Worm (Caenorhabditis elegans): Measurements from ENCODE around the gene emc-5.

The emc-5 gene

ce11 chrII:11473525-11474181 lies 22.9 kb upstream of the emc-5 start, which contains the start of the genes metl-1 and W02B12.11:
Gene metl-1 (minus strand): TSS chrII:11473575.
Gene W02B12.11 (plus strand): TSS chrII:11473861.
- TF ChIP-seq Y53F4B.3 (GFP tag; IDR thresholded peaks at IDR 0.05) (no peak), C17E4.6 (GFP tag; IDR thresholded peaks at IDR 0.05) (peak; percentile 67; the same call in 1 of the 2 replicates), F39B2.1 (GFP tag; IDR thresholded peaks at IDR 0.05) (no peak), dox-1 (GFP tag; IDR thresholded peaks at IDR 0.05) (peak; percentile 89), lin-40 (tag; optimal IDR thresholded peaks at IDR 0.05) (peak; percentile 88), ccch-3 (GFP tag; optimal IDR thresholded peaks at IDR 0.05) (no peak), ceh-58 (GFP tag; IDR thresholded peaks at IDR 0.05) (no peak), tbx-9 (tag; optimal IDR thresholded peaks at IDR 0.05; ENCODE audit: borderline replicate concordance) (no peak), T26A5.8 (tag; optimal IDR thresholded peaks at IDR 0.05) (no peak), F55B11.4 (tag; optimal IDR thresholded peaks at IDR 0.05; ENCODE audit: borderline replicate concordance, insufficient read depth) (no peak), cebp-2 (GFP tag; IDR thresholded peaks at IDR 0.05) (no peak), ztf-18 (tag; optimal IDR thresholded peaks at IDR 0.05) (peak; percentile 99), C06A6.2 (GFP tag; conservative IDR thresholded peaks at IDR 0.05) (peak; percentile 69), unc-62 (GFP tag; optimal IDR thresholded peaks at IDR 0.05) (no peak), ama-1 (optimal IDR thresholded peaks at IDR 0.05) (no peak), ama-1 (GFP tag; optimal IDR thresholded peaks at IDR 0.05) (no peak), nfyb-1 (GFP tag; IDR thresholded peaks at IDR 0.05) (peak; percentile 87), egl-44 (GFP tag; IDR thresholded peaks at IDR 0.05) (no peak), T07F8.4 (tag; optimal IDR thresholded peaks at IDR 0.05) (no peak), attf-3 (GFP tag; conservative IDR thresholded peaks at IDR 0.05) (peak; percentile 69), ceh-40 (GFP tag; IDR thresholded peaks at IDR 0.05) (no peak), K11D2.4 (GFP tag; IDR thresholded peaks at IDR 0.05) (peak; percentile 83), B0035.1 (tag; optimal IDR thresholded peaks at IDR 0.05) (peak; percentile 9), tlf-1 (GFP tag; optimal IDR thresholded peaks at IDR 0.05) (peak; percentile 74), hlh-26 (GFP tag; conservative IDR thresholded peaks at IDR 0.05) (no peak), unc-130 (GFP tag; optimal IDR thresholded peaks at IDR 0.05) (peak; percentile 8), snpc-1.1 (tag; optimal IDR thresholded peaks at IDR 0.05; ENCODE audit: insufficient read depth) (peak; percentile 39), hrde-1 (tag; optimal IDR thresholded peaks at IDR 0.05; ENCODE audit: borderline replicate concordance) (no peak), mel-28 (tag; optimal IDR thresholded peaks at IDR 0.05; ENCODE audit: borderline replicate concordance) (no peak), Y56A3A.18 (GFP tag; IDR thresholded peaks at IDR 0.05) (peak; percentile 72; the same call in 1 of the 2 replicates), aptf-3 (GFP tag; IDR thresholded peaks at IDR 0.05) (no peak), him-1 (tag; optimal IDR thresholded peaks at IDR 0.05) (no peak), athp-1 (tag; optimal IDR thresholded peaks at IDR 0.05) (no peak), ceh-100 (GFP tag; IDR thresholded peaks at IDR 0.05) (peak; percentile 76), nfya-1 (tag; optimal IDR thresholded peaks at IDR 0.05; ENCODE audit: borderline replicate concordance, insufficient read depth) (no peak), nfya-2 (GFP tag; IDR thresholded peaks at IDR 0.05) (no peak), pha-4 (tag; optimal IDR thresholded peaks at IDR 0.05) (no peak), lin-26 (GFP tag; IDR thresholded peaks at IDR 0.05) (peak; percentile 59; the same call in 1 of the 2 replicates), F22D6.2 (tag; optimal IDR thresholded peaks at IDR 0.05) (peak; percentile 43), bed-1 (GFP tag; IDR thresholded peaks at IDR 0.05) (no peak), chd-7 (tag; optimal IDR thresholded peaks at IDR 0.05) (peak; percentile 52), ztf-6 (GFP tag; IDR thresholded peaks at IDR 0.05) (no peak), aptf-2 (GFP tag; conservative IDR thresholded peaks at IDR 0.05) (no peak), egl-18 (GFP tag; IDR thresholded peaks at IDR 0.05) (0 out of 2 replicates have a peak, but pooled peaks have one; percentile 38), efl-1 (GFP tag; optimal IDR thresholded peaks at IDR 0.05) (no peak), lsl-1 (GFP tag; optimal IDR thresholded peaks at IDR 0.05) (peak; percentile 75), B0019.2 (GFP tag; conservative IDR thresholded peaks at IDR 0.05) (no peak; the same call in 1 of the 2 replicates), lag-1 (GFP tag; IDR thresholded peaks at IDR 0.05) (no peak)

All from whole organism, young adult.